Fruit fly (Drosophila melanogaster): Measurements from ENCODE around the gene CG12991.
A peak's percentile ranks its signal among the peaks of the same experiment; 100 is the strongest.

Gene CG12991

dm6 chrX:17579782-17580451, at the start of gene CG12991 (continued):
- TF ChIP-seq B-H2 (GFP tag; optimal IDR thresholded peaks at IDR 0.05) = no peak
- no peak for TF ChIP-seq CTCF (GFP tag; optimal IDR thresholded peaks at IDR 0.05)
- TF ChIP-seq Rx (GFP tag; IDR thresholded peaks at IDR 0.05) = no peak
- TF ChIP-seq MTF-1 (GFP tag; optimal IDR thresholded peaks at IDR 0.05; ENCODE audit: borderline replicate concordance) = no peak
- TF ChIP-seq bcd (GFP tag; optimal IDR thresholded peaks at IDR 0.05) = no peak
- no peak for TF ChIP-seq H2.0 (GFP tag; IDR thresholded peaks at IDR 0.05)
- no peak for TF ChIP-seq CG4730 (GFP tag; IDR thresholded peaks at IDR 0.05)
- peak in 1 of 2 experiments; percentile 29 for TF ChIP-seq Hr51 (GFP tag; optimal IDR thresholded peaks at IDR 0.05)
- TF ChIP-seq CG2889 (GFP tag; IDR thresholded peaks at IDR 0.05) = no peak
- TF ChIP-seq ash1 (GFP tag; optimal IDR thresholded peaks at IDR 0.05) = no peak
- TF ChIP-seq CG12391 (tag; optimal IDR thresholded peaks at IDR 0.05) = no peak
- no peak for TF ChIP-seq shn (GFP tag; optimal IDR thresholded peaks at IDR 0.05)
- TF ChIP-seq run (tag; optimal IDR thresholded peaks at IDR 0.05) = no peak
- no peak for TF ChIP-seq prd (optimal IDR thresholded peaks at IDR 0.05)
- 0 out of 3 replicates have a peak, but pooled peaks have one; percentile 24 for TF ChIP-seq prd (GFP tag; IDR thresholded peaks at IDR 0.05)
- TF ChIP-seq Hmr (GFP tag; optimal IDR thresholded peaks at IDR 0.05) = peak; percentile 7
- TF ChIP-seq pho (GFP tag; optimal IDR thresholded peaks at IDR 0.05) = no peak
- TF ChIP-seq CG8290 (GFP tag; optimal IDR thresholded peaks at IDR 0.05) = no peak
- peak in 1 of 2 experiments; percentile 50 for TF ChIP-seq CG8290 (tag; optimal IDR thresholded peaks at IDR 0.05)
- no peak for TF ChIP-seq CG5953 (GFP tag; IDR thresholded peaks at IDR 0.05)
- TF ChIP-seq gfzf (GFP tag; optimal IDR thresholded peaks at IDR 0.05) = no peak
- TF ChIP-seq CG11696 (GFP tag; IDR thresholded peaks at IDR 0.05) = no peak
- TF ChIP-seq CG3847 (GFP tag; IDR thresholded peaks at IDR 0.05) = no peak
- TF ChIP-seq CG11504 (tag; optimal IDR thresholded peaks at IDR 0.05) = no peak
- TF ChIP-seq CG4424 (GFP tag; optimal IDR thresholded peaks at IDR 0.05) = no peak
- TF ChIP-seq sna (GFP tag; IDR thresholded peaks at IDR 0.05; ENCODE audit: partially characterized antibody) = no peak
- TF ChIP-seq CG7556 (GFP tag; optimal IDR thresholded peaks at IDR 0.05) = no peak
- no peak for TF ChIP-seq bigmax (GFP tag; optimal IDR thresholded peaks at IDR 0.05)
- 0 out of 4 replicates have a peak, but pooled peaks have one; percentile 32 for TF ChIP-seq chinmo (GFP tag; IDR thresholded peaks at IDR 0.05; ENCODE audit: partially characterized antibody)
- TF ChIP-seq kni (GFP tag; optimal IDR thresholded peaks at IDR 0.05) = no peak
- peak; percentile 68 for TF ChIP-seq Deaf1 (tag; optimal IDR thresholded peaks at IDR 0.05)
- no peak for TF ChIP-seq CG6854 (GFP tag; optimal IDR thresholded peaks at IDR 0.05)
- no peak for TF ChIP-seq ATbp (GFP tag; optimal IDR thresholded peaks at IDR 0.05)
- TF ChIP-seq pfk (GFP tag; optimal IDR thresholded peaks at IDR 0.05) = no peak
- TF ChIP-seq Ptx1 (GFP tag; IDR thresholded peaks at IDR 0.05) = peak; percentile 15; the same call in 1 of the 2 replicates
- TF ChIP-seq CHES-1-like (GFP tag; optimal IDR thresholded peaks at IDR 0.05) = no peak
- TF ChIP-seq CkIIα-i1 (GFP tag; IDR thresholded peaks at IDR 0.05) = no peak
- TF ChIP-seq CG4360 (GFP tag; IDR thresholded peaks at IDR 0.05) = peak; percentile 78
- TF ChIP-seq mam (GFP tag; optimal IDR thresholded peaks at IDR 0.05) = peak; percentile 16
- no peak for TF ChIP-seq sisA (GFP tag; IDR thresholded peaks at IDR 0.05)
- no peak for TF ChIP-seq pzg (GFP tag; optimal IDR thresholded peaks at IDR 0.05)
- no peak for TF ChIP-seq Elba2 (GFP tag; optimal IDR thresholded peaks at IDR 0.05)
- TF ChIP-seq hbn (GFP tag; IDR thresholded peaks at IDR 0.05; ENCODE audit: partially characterized antibody) = no peak
- no peak for TF ChIP-seq CG5180 (GFP tag; optimal IDR thresholded peaks at IDR 0.05)
- no peak for TF ChIP-seq CG8765 (GFP tag; IDR thresholded peaks at IDR 0.05)
- TF ChIP-seq Dbx (GFP tag; IDR thresholded peaks at IDR 0.05) = peak; percentile 39; the same call in 1 of the 3 replicates
- no peak for TF ChIP-seq CG10959 (GFP tag; IDR thresholded peaks at IDR 0.05)
- TF ChIP-seq repo (GFP tag; optimal IDR thresholded peaks at IDR 0.05) = no peak
- no peak for TF ChIP-seq gce (GFP tag; IDR thresholded peaks at IDR 0.05)
- no peak for TF ChIP-seq CG3995 (GFP tag; optimal IDR thresholded peaks at IDR 0.05)
- no peak for TF ChIP-seq sd (tag; optimal IDR thresholded peaks at IDR 0.05)

All from whole organism, embryonic.